Worm (Caenorhabditis elegans) whole organism, L4 larva: ENCODE measurements around the gene fbxa-32.
"Not testable (repeated sequence)": the region's sequence is repeated elsewhere in the genome, so short reads cannot be mapped to it uniquely, and the experiment has no call there.

Source experiments
- ceh-20 ChIP-seq: fragments of 200-800 bp; sonication (Bioruptor generic); IDR thresholded peaks from 2 replicates; pipeline ENCODE4 v1.3.6; 2022; ENCODE audit warnings: missing genetic modification reagents, missing genetic modification characterization, missing compliant biosample characterization
- ceh-28 ChIP-seq: fragments of 150-350 bp; optimal IDR thresholded peaks from 2 replicates; lab custom pipeline; 2014; ENCODE audit warnings: missing biosample characterization, missing genetic modification reagents, missing genetic modification characterization
- lin-13 ChIP-seq: fragments of 150-350 bp; optimal IDR thresholded peaks from 2 replicates; lab custom pipeline; 2014; ENCODE audit warnings: missing biosample characterization, missing genetic modification reagents, missing genetic modification characterization
- snpc-4 ChIP-seq: fragments of 150-350 bp; optimal IDR thresholded peaks from 2 replicates; lab custom pipeline; 2014; ENCODE audit warnings: missing biosample characterization, missing genetic modification characterization
- unc-130 ChIP-seq: sonication (generic microtip); optimal IDR thresholded peaks from 2 replicates; lab custom pipeline; 2016; ENCODE audit warnings: missing genetic modification reagents, missing genetic modification characterization, missing compliant biosample characterization
- ztf-11 ChIP-seq: fragments of 150-350 bp; optimal IDR thresholded peaks from 2 replicates; lab custom pipeline; 2014; ENCODE audit warnings: missing biosample characterization, missing genetic modification characterization

DNA sequence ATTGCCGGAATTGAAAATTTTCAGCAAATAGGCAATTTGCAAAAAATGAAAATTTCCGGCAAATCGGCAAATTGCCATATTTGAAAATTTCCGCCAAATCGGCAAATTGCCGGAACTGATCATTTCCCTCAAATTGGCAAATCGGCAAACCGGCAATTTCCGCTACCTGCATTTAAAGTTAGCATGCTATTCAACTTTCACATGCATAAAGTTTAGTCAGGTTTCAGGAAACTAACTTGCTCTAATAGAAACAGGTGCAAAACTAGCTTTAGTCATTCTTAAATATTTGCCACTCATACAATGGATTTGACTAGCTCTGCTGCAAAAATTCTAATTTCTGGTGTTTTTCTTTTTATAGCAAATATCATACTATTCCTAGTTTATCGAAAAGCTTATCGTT is 5.4 kb downstream of the fbxa-32 start, which contains the start of gene srz-9:
- TF ChIP-seq unc-130 (GFP tag; lab: Kevin White, UChicago); ceh-28; lin-13 (GFP tag; lab: Kevin White, UChicago); ztf-11 (tag; lab: Kevin White, UChicago); snpc-4 (tag; lab: Kevin White, UChicago); ceh-20 (GFP tag; lab: Robert Waterston, UW): not testable (repeated sequence)
